Worm (Caenorhabditis elegans): ENCODE measurements around the gene sru-2.

Gene sru-2

ce11 chrIV:9451816-9452215, 34.3 kb upstream of the sru-2 start:
- TF ChIP-seq ceh-91 (GFP tag; IDR thresholded peaks at IDR 0.05) = no peak
- no peak for TF ChIP-seq nhr-179 (tag; optimal IDR thresholded peaks at IDR 0.05)
- no peak for TF ChIP-seq ztf-18 (tag; optimal IDR thresholded peaks at IDR 0.05)
- TF ChIP-seq C06A6.2 (GFP tag; conservative IDR thresholded peaks at IDR 0.05) = no peak
- TF ChIP-seq hrde-1 (tag; optimal IDR thresholded peaks at IDR 0.05; ENCODE audit: borderline replicate concordance) = no peak
- no peak for TF ChIP-seq T26A5.8 (tag; optimal IDR thresholded peaks at IDR 0.05)
- TF ChIP-seq lir-1 (GFP tag; conservative IDR thresholded peaks at IDR 0.05) = no peak
- no peak for TF ChIP-seq tbx-9 (tag; optimal IDR thresholded peaks at IDR 0.05; ENCODE audit: borderline replicate concordance)
- no peak for TF ChIP-seq repo-1 (tag; optimal IDR thresholded peaks at IDR 0.05)

ce11 chrIV:9457400-9457799, 28.7 kb upstream of the sru-2 start, which contains the start of gene cutl-17:
Gene cutl-17, minus strand, starts transcription at chrIV:9457500.
- TF ChIP-seq tlf-1 (GFP tag; optimal IDR thresholded peaks at IDR 0.05) = no peak
- TF ChIP-seq egrh-3 (GFP tag; IDR thresholded peaks at IDR 0.05) = no peak
- TF ChIP-seq B0019.2 (GFP tag; conservative IDR thresholded peaks at IDR 0.05) = no peak
- TF ChIP-seq Y56A3A.18 (GFP tag; IDR thresholded peaks at IDR 0.05) = no peak
- no peak for TF ChIP-seq athp-1 (tag; optimal IDR thresholded peaks at IDR 0.05)
- no peak for TF ChIP-seq egl-44 (GFP tag; IDR thresholded peaks at IDR 0.05)
- TF ChIP-seq F39B2.1 (GFP tag; IDR thresholded peaks at IDR 0.05) = no peak
- no peak for TF ChIP-seq let-526 (GFP tag; IDR thresholded peaks at IDR 0.05)
- TF ChIP-seq zim-3 (tag; optimal IDR thresholded peaks at IDR 0.05) = no peak
- no peak for TF ChIP-seq tbx-9 (tag; optimal IDR thresholded peaks at IDR 0.05; ENCODE audit: borderline replicate concordance)
- no peak for TF ChIP-seq bed-1 (GFP tag; IDR thresholded peaks at IDR 0.05)
- no peak for TF ChIP-seq mcd-1 (GFP tag; IDR thresholded peaks at IDR 0.05)
- TF ChIP-seq aptf-3 (GFP tag; IDR thresholded peaks at IDR 0.05) = no peak
- TF ChIP-seq ztf-28 (GFP tag; IDR thresholded peaks at IDR 0.05) = no peak

- no peak for TF ChIP-seq bed-1 (GFP tag; IDR thresholded peaks at IDR 0.05)
- no peak for TF ChIP-seq him-1 (tag; optimal IDR thresholded peaks at IDR 0.05)
- no peak for TF ChIP-seq bed-2 (GFP tag; IDR thresholded peaks at IDR 0.05)
- no peak for TF ChIP-seq D2030.7 (GFP tag; IDR thresholded peaks at IDR 0.05)
- 0 out of 2 replicates have a peak, but pooled peaks have one; percentile 10 for TF ChIP-seq ekl-4 (GFP tag; IDR thresholded peaks at IDR 0.05)
- TF ChIP-seq lin-54 (GFP tag; optimal IDR thresholded peaks at IDR 0.05) = no peak
- peak; percentile 16 for TF ChIP-seq nhr-80 (tag; optimal IDR thresholded peaks at IDR 0.05)
- peak; percentile 90 to 94 for TF ChIP-seq let-607 (tag; optimal IDR thresholded peaks at IDR 0.05)
- no peak for TF ChIP-seq nhr-27 (tag; optimal IDR thresholded peaks at IDR 0.05)
- no peak for TF ChIP-seq let-526 (GFP tag; IDR thresholded peaks at IDR 0.05)
- TF ChIP-seq aptf-2 (GFP tag; conservative IDR thresholded peaks at IDR 0.05) = no peak
- TF ChIP-seq unc-130 (GFP tag; optimal IDR thresholded peaks at IDR 0.05) = no peak
- no peak for TF ChIP-seq rec-8 (tag; optimal IDR thresholded peaks at IDR 0.05)
- TF ChIP-seq repo-1 (tag; optimal IDR thresholded peaks at IDR 0.05) = no peak
- TF ChIP-seq attf-3 (GFP tag; conservative IDR thresholded peaks at IDR 0.05) = no peak
- no peak for TF ChIP-seq hlh-12 (tag; optimal IDR thresholded peaks at IDR 0.05)
- no peak for TF ChIP-seq K11D2.4 (GFP tag; IDR thresholded peaks at IDR 0.05)
- TF ChIP-seq mes-4 (tag; optimal IDR thresholded peaks at IDR 0.05) = no peak
- no peak for TF ChIP-seq ztf-25 (GFP tag; IDR thresholded peaks at IDR 0.05)
- no peak; the same call in 1 of the 2 replicates for TF ChIP-seq dox-1 (GFP tag; IDR thresholded peaks at IDR 0.05)
- TF ChIP-seq die-1 (tag; optimal IDR thresholded peaks at IDR 0.05) = no peak
- TF ChIP-seq F10E7.11 (tag; optimal IDR thresholded peaks at IDR 0.05) = no peak
- no peak for TF ChIP-seq ceh-100 (GFP tag; IDR thresholded peaks at IDR 0.05)
- TF ChIP-seq Y95B8A.8 (GFP tag; IDR thresholded peaks at IDR 0.05) = no peak
- TF ChIP-seq nhr-120 (GFP tag; IDR thresholded peaks at IDR 0.05) = no peak
- no peak for TF ChIP-seq F52B5.7 (tag; optimal IDR thresholded peaks at IDR 0.05)
- no peak for TF ChIP-seq mxl-1 (tag; optimal IDR thresholded peaks at IDR 0.05)
- no peak for TF ChIP-seq F37B4.10 (GFP tag; IDR thresholded peaks at IDR 0.05)
- TF ChIP-seq nhr-179 (tag; optimal IDR thresholded peaks at IDR 0.05) = no peak
Observed at ce11 chrIV:9459224-9459781, 26.8 kb upstream of the sru-2 start, which contains the start of gene copb-2. Gene copb-2, plus strand, starts transcription at chrIV:9459731.

All from whole organism, young adult.